Worm (Caenorhabditis elegans) whole organism, midembryonic: Measurements from ENCODE around the gene H20J04.9.
A peak's percentile ranks its signal among the peaks of the same experiment; 100 is the strongest.

ENCODE experiments used
- T22C8.4 ChIP-seq: fragments of 200-800 bp; sonication (Bioruptor generic); IDR thresholded peaks from 2 replicates; pipeline ENCODE4 v1.3.6; 2022; ENCODE audit warnings: missing genetic modification characterization, missing compliant biosample characterization
- cog-1 ChIP-seq: sonication (generic microtip); optimal IDR thresholded peaks from 2 replicates; lab custom pipeline; 2016; ENCODE audit warnings: missing genetic modification characterization, missing compliant biosample characterization
- flt-1 ChIP-seq: fragments of 200-800 bp; sonication (Bioruptor generic); IDR thresholded peaks from 2 replicates; pipeline ENCODE4 v1.3.6; 2022; ENCODE audit warnings: missing genetic modification characterization, missing compliant biosample characterization
- klf-2 ChIP-seq: fragments of 200-800 bp; sonication (Bioruptor generic); conservative IDR thresholded peaks from 2 replicates; pipeline ENCODE4 v1.3.6; 2022; ENCODE audit warnings: missing genetic modification reagents, missing genetic modification characterization, missing compliant biosample characterization
- med-1 ChIP-seq: sonication (generic microtip); optimal IDR thresholded peaks from 2 replicates; lab custom pipeline; 2017; ENCODE audit warnings: missing genetic modification characterization, mild to moderate bottlenecking, missing compliant biosample characterization, antibody characterized with exemption, missing genetic modification reagents; ENCODE audit not compliant: insufficient read depth
- ref-1 ChIP-seq: fragments of 200-800 bp; sonication (Bioruptor generic); conservative IDR thresholded peaks from 2 replicates; pipeline ENCODE4 v1.3.6; 2022; ENCODE audit warnings: missing genetic modification reagents, missing genetic modification characterization, missing compliant biosample characterization
- tab-1 ChIP-seq: fragments of 200-800 bp; sonication (Bioruptor generic); IDR thresholded peaks from 2 replicates; pipeline ENCODE4 v1.3.6; 2022; ENCODE audit warnings: missing genetic modification characterization, missing compliant biosample characterization
- ztf-23 ChIP-seq: fragments of 200-800 bp; sonication (Bioruptor generic); IDR thresholded peaks from 2 replicates; pipeline ENCODE4 v1.3.6; 2022; ENCODE audit warnings: missing genetic modification reagents, missing genetic modification characterization, missing compliant biosample characterization
- ztf-29 ChIP-seq: fragments of 200-800 bp; sonication (Bioruptor generic); IDR thresholded peaks from 2 replicates; pipeline ENCODE4 v1.3.6; 2022; ENCODE audit warnings: missing genetic modification reagents, missing genetic modification characterization, missing compliant biosample characterization

The H20J04.9 gene

DNA sequence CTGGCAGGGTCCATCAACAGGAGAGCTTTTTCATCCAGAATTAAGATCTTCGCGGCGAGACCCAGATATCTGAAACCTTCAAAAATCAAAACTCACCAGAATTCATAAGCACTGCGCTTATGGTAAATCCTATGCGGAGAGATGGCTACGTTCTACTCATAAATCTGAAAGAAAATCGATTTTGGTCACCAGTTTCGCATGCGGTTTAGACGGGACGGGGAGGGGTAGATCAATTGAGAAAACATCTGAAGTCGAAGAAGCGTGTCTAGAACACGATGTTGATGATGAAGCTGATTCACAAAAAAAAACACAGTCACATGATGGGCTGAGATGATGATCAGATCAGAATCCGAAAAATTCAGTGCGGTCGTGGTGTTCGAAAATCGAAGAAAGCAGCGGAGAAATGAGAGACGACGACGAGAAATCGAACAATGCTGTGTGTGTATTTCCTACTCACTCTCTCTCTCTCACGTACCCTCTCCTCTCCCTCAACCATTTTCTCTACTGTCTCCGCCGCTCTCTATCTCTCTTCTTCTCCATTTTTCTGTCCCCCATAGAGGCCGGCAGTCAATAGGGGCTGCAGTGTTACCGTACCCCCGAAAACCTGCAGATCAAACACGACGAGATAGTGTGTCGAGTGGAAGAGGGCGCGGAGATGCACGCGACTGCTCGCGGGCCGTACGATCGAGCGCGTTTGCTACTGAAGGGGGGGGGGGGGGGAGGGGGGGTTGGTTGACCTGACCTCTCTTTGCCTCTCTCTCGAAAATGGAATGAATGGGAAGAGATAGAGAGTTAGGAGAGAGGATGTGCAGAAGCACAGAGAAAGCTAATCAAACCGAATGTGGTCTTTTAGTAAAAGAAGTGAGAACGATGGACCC lies 25.5 kb downstream of the H20J04.9 start, which contains the start of gene ntl-2:
ntl-2 (minus strand) TSS at position 171 of the 878 bp plus-strand sequence.
- TF ChIP-seq klf-2 (GFP tag; lab: Robert Waterston, UW) (0 out of 2 replicates have a peak, but pooled peaks have one; percentile 50), ztf-29 (peak; percentile 47; the same call in 1 of the 2 replicates), ref-1 (GFP tag; lab: Robert Waterston, UW) (no peak), cog-1 (tag; lab: Kevin White, UChicago) (peak; percentile 85), med-1 (GFP tag; lab: Kevin White, UChicago) (no peak), flt-1 (GFP tag; lab: Robert Waterston, UW) (peak; percentile 83; the same call in 1 of the 2 replicates), tab-1 (GFP tag; lab: Robert Waterston, UW) (peak; percentile 70; the same call in 1 of the 2 replicates), T22C8.4 (GFP tag; lab: Robert Waterston, UW) (0 out of 2 replicates have a peak, but pooled peaks have one; percentile 11), ztf-23 (GFP tag; lab: Robert Waterston, UW) (peak; percentile 78)

DNA sequence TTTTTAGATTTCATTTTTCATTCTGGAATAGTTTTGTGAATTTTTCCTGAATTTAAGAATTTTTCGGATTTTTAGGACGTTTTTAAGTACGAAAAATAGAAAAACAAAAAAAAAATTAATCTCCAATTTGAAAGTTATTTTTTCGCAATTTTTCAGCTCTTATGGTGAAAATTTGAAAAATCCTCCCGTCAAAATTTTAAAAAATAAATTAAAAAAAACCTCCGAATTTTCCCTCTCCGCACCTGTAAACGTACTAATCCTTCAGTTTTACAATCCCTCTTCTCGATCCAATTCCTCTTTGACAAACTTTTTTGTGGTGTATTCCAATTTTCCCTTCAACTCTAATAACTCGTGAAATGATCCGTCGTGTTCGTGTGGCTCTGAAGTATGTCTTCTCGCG lies 27.2 kb downstream of the H20J04.9 start, which contains the start of gene B0286.1:
B0286.1 (plus strand) TSS at position 301 of the 400 bp plus-strand sequence.
- TF ChIP-seq T22C8.4 (GFP tag; lab: Robert Waterston, UW): no peak
- no peak for TF ChIP-seq tab-1 (GFP tag; lab: Robert Waterston, UW)
- TF ChIP-seq cog-1 (tag; lab: Kevin White, UChicago): no peak
- TF ChIP-seq ztf-23 (GFP tag; lab: Robert Waterston, UW): no peak
- no peak for TF ChIP-seq ztf-29
- no peak for TF ChIP-seq ref-1 (GFP tag; lab: Robert Waterston, UW)
- TF ChIP-seq klf-2 (GFP tag; lab: Robert Waterston, UW): no peak
- TF ChIP-seq med-1 (GFP tag; lab: Kevin White, UChicago): no peak
- no peak for TF ChIP-seq flt-1 (GFP tag; lab: Robert Waterston, UW)

DNA sequence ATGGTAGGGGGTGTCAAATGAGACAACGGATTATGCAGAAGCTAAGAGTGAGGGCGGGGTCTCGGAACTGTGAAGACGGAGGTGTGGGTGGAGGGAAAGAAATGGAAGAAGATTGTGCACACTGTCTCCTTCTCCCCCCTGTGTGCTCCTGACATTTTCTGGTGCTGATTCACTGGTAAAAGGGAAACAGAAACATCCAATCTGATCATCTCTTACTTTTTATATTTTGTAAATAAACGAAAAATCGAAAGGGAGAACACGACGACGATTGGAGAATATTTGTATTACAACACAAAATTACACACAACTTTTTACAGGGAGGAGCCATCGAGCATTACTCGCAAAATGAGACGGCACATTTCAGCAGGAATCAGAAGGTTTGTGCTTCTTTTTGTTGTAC lies 32.3 kb downstream of the H20J04.9 start, which contains the start of gene fkh-6:
fkh-6 (minus strand) TSS at position 101 of the 400 bp plus-strand sequence.
- TF ChIP-seq ztf-23 (GFP tag; lab: Robert Waterston, UW) (no peak), ztf-29 (no peak), ref-1 (GFP tag; lab: Robert Waterston, UW) (no peak), cog-1 (tag; lab: Kevin White, UChicago) (no peak), klf-2 (GFP tag; lab: Robert Waterston, UW) (no peak), tab-1 (GFP tag; lab: Robert Waterston, UW) (no peak), flt-1 (GFP tag; lab: Robert Waterston, UW) (no peak), T22C8.4 (GFP tag; lab: Robert Waterston, UW) (no peak), med-1 (GFP tag; lab: Kevin White, UChicago) (no peak)

DNA sequence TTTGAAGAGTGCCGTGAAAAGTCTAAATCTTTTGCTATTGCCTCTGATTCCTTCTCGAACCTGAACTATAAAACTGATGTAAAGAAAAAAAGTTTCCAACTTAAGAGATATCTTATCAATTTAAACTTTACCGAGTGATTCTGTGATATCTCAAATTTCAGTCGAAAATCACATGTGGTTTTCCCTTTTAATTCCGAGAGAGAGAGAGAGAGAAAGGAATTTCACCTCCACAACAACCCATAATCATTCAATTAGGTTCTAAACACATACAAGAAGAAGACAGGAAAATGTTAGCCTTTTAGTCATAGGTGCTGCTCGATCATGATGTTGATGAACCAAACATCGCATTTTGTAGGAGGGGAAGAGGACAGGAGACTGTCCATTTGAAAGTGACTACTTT lies 40.1 kb downstream of the H20J04.9 start:
- TF ChIP-seq tab-1 (GFP tag; lab: Robert Waterston, UW) (no peak), T22C8.4 (GFP tag; lab: Robert Waterston, UW) (no peak), klf-2 (GFP tag; lab: Robert Waterston, UW) (no peak), med-1 (GFP tag; lab: Kevin White, UChicago) (no peak)

DNA sequence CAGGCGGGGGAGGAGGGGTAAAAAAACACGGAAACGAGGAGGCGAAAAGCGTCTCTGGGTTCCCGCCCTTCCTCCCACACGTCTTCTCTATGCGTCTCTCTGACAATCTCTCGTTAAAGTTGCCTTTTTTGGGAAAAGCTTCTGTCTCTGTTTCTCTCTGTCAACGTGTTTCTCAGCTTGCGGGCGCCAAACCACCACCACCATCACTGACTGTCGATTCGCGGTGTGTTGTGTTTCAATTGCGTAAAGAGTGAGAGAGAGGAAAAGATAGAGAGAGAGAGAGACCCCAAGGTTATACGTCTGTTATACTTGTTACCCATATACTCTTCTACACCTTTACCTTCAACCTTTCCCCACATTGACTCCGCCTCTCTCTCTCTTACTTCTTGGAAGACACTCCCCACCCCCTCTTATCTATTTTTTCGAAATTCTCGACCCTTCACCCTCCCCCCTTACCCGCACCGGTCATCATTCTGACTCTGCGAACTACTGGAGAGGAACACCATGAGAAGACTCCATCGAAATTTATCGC lies 41.6 kb downstream of the H20J04.9 start, which contains the start of gene mlt-7:
mlt-7 (plus strand) TSS at position 482 of the 532 bp plus-strand sequence.
- TF ChIP-seq ztf-23 (GFP tag; lab: Robert Waterston, UW) (no peak), klf-2 (GFP tag; lab: Robert Waterston, UW) (no peak), ztf-29 (no peak), T22C8.4 (GFP tag; lab: Robert Waterston, UW) (no peak), flt-1 (GFP tag; lab: Robert Waterston, UW) (no peak), cog-1 (tag; lab: Kevin White, UChicago) (no peak), med-1 (GFP tag; lab: Kevin White, UChicago) (no peak), tab-1 (GFP tag; lab: Robert Waterston, UW) (no peak), ref-1 (GFP tag; lab: Robert Waterston, UW) (no peak)

DNA sequence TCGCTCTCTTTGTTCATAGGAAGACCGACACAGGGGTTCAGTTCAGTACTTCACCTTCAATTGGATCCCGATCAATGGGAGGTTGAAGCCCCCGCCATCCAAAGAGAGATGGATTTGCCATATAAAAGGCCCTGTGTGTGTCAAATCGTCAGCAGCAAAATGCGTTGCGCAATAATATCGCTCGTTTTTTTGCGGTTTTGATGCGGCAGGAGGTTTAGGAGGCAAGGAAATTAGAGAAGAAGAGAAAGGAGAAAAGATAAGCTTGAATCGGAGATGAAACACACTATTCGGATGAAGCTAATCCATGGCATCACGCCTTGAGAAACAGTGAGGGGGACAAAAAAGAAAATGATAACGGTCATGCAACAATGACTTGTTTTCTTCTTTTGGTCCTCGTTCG lies 43.5 kb downstream of the H20J04.9 start:
- TF ChIP-seq ztf-29 (no peak), flt-1 (GFP tag; lab: Robert Waterston, UW) (no peak), ztf-23 (GFP tag; lab: Robert Waterston, UW) (no peak), cog-1 (tag; lab: Kevin White, UChicago) (no peak), tab-1 (GFP tag; lab: Robert Waterston, UW) (no peak), ref-1 (GFP tag; lab: Robert Waterston, UW) (no peak), klf-2 (GFP tag; lab: Robert Waterston, UW) (no peak), T22C8.4 (GFP tag; lab: Robert Waterston, UW) (no peak), med-1 (GFP tag; lab: Kevin White, UChicago) (no peak)
